Worm (Caenorhabditis elegans): Measurements from ENCODE around the gene C50H2.4.

DNA sequence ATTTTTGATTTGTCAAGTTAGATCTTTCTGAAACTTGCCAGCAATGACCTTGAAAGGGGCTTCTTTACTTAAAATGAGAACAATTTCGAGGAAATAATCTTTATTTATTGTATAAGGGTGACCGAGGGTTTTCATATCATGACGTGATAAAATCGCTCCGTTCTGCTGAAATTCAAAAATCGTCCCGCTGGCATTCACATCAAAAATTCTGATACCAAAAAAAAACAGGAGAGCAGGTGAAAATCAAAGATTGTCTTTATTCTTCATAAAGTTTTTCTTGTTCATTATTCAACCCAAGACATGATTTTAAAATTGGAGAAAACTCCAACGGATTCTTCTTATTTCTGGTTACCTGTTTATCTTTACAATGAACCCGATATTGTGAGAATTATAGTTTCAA, 27.3 kb downstream of the C50H2.4 start, which contains the start of gene sre-28:
- no peak for TF ChIP-seq fkh-10 (GFP tag; optimal IDR thresholded peaks at IDR 0.05)
- no peak for TF ChIP-seq unc-39 (tag; optimal IDR thresholded peaks at IDR 0.05)
- no peak for TF ChIP-seq ama-1 (optimal IDR thresholded peaks at IDR 0.05)
- TF ChIP-seq unc-62 (GFP tag; optimal IDR thresholded peaks at IDR 0.05) = no peak
- no peak for TF ChIP-seq nhr-76 (tag; optimal IDR thresholded peaks at IDR 0.05)
- no peak for TF ChIP-seq nhr-237 (tag; optimal IDR thresholded peaks at IDR 0.05)
- TF ChIP-seq nhr-67 (tag; optimal IDR thresholded peaks at IDR 0.05) = no peak
- TF ChIP-seq zag-1 (tag; optimal IDR thresholded peaks at IDR 0.05) = no peak
- no peak for TF ChIP-seq nhr-25 (tag; optimal IDR thresholded peaks at IDR 0.05)
- no peak for TF ChIP-seq ZK546.5 (tag; optimal IDR thresholded peaks at IDR 0.05)
- TF ChIP-seq ztf-4 (tag; optimal IDR thresholded peaks at IDR 0.05) = no peak
- no peak for TF ChIP-seq ceh-16 (tag; optimal IDR thresholded peaks at IDR 0.05)
- no peak for TF ChIP-seq ceh-82 (tag; optimal IDR thresholded peaks at IDR 0.05)
- TF ChIP-seq snpc-4 (tag; optimal IDR thresholded peaks at IDR 0.05) = no peak

Measured in whole organism, L3 larva.